Worm (Caenorhabditis elegans) whole organism, L3 larva: ENCODE measurements around the gene C15H9.9.
A peak's percentile ranks its signal among the peaks of the same experiment; 100 is the strongest.

Experiments
- R02D3.7 ChIP-seq: fragments of 150-350 bp; optimal IDR thresholded peaks from 2 replicates; lab custom pipeline; 2014; ENCODE audit warnings: missing biosample characterization, missing genetic modification characterization
- ZK546.5 ChIP-seq: sonication (generic microtip); optimal IDR thresholded peaks from 2 replicates; lab custom pipeline; 2017; ENCODE audit warnings: missing biosample characterization, missing genetic modification characterization
- aly-2 ChIP-seq: fragments of 150-350 bp; optimal IDR thresholded peaks from 2 replicates; lab custom pipeline; 2014; ENCODE audit warnings: missing biosample characterization, missing genetic modification characterization
- ama-1 ChIP-seq: fragments of 150-350 bp; optimal IDR thresholded peaks from 2 replicates; lab custom pipeline; 2018
- ceh-28 ChIP-seq: fragments of 150-350 bp; optimal IDR thresholded peaks from 2 replicates; lab custom pipeline; 2014; ENCODE audit warnings: missing biosample characterization, missing genetic modification reagents, missing genetic modification characterization
- ceh-82 ChIP-seq: fragments of 150-350 bp; optimal IDR thresholded peaks from 2 replicates; lab custom pipeline; 2014; ENCODE audit warnings: missing biosample characterization, missing genetic modification characterization
- ceh-9 ChIP-seq: sonication (generic microtip); optimal IDR thresholded peaks from 2 replicates; lab custom pipeline; 2018; ENCODE audit warnings: missing biosample characterization, missing genetic modification characterization
- daf-12 ChIP-seq: fragments of 150-350 bp; optimal IDR thresholded peaks from 2 replicates; lab custom pipeline; 2014; ENCODE audit warnings: missing biosample characterization, missing genetic modification reagents, missing genetic modification characterization
- egl-5 ChIP-seq: fragments of 150-350 bp; optimal IDR thresholded peaks from 2 replicates; lab custom pipeline; 2017; ENCODE audit warnings: missing biosample characterization, missing genetic modification reagents, missing genetic modification characterization, inconsistent platforms
- elt-1 ChIP-seq: fragments of 150-350 bp; optimal IDR thresholded peaks from 2 replicates; lab custom pipeline; 2014; ENCODE audit warnings: missing biosample characterization, missing genetic modification characterization
- elt-2 ChIP-seq: sonication (generic microtip); optimal IDR thresholded peaks from 2 replicates; lab custom pipeline; 2016; ENCODE audit warnings: missing genetic modification reagents, mild to moderate bottlenecking, missing genetic modification characterization, missing compliant biosample characterization
- hmg-11 ChIP-seq: sonication (generic microtip); optimal IDR thresholded peaks from 2 replicates; lab custom pipeline; 2016; ENCODE audit warnings: missing genetic modification characterization, missing compliant biosample characterization
- jun-1 ChIP-seq: fragments of 150-350 bp; optimal IDR thresholded peaks from 2 replicates; lab custom pipeline; 2014; ENCODE audit warnings: missing biosample characterization, missing genetic modification reagents, missing genetic modification characterization
- lin-15B ChIP-seq: fragments of 150-350 bp; optimal IDR thresholded peaks from 2 replicates; lab custom pipeline; 2014; ENCODE audit warnings: missing biosample characterization, missing genetic modification characterization
- lin-39 ChIP-seq: fragments of 150-350 bp; optimal IDR thresholded peaks from 2 replicates; lab custom pipeline; 2018; ENCODE audit warnings: missing biosample characterization, missing genetic modification reagents, missing genetic modification characterization
- lsy-12 ChIP-seq: sonication (generic microtip); optimal IDR thresholded peaks from 2 replicates; lab custom pipeline; 2016; ENCODE audit warnings: mild to moderate bottlenecking, missing genetic modification characterization, missing compliant biosample characterization
- mdl-1 ChIP-seq: fragments of 150-350 bp; optimal IDR thresholded peaks from 2 replicates; lab custom pipeline; 2014; ENCODE audit warnings: missing biosample characterization, missing genetic modification characterization
- nfya-1 ChIP-seq: sonication (generic microtip); optimal IDR thresholded peaks from 2 replicates; lab custom pipeline; 2017; ENCODE audit warnings: missing genetic modification characterization, mild to moderate bottlenecking, missing compliant biosample characterization, antibody characterized with exemption, moderate library complexity; ENCODE audit not compliant: insufficient read depth
- nhr-11 ChIP-seq: fragments of 150-350 bp; optimal IDR thresholded peaks from 2 replicates; lab custom pipeline; 2014; ENCODE audit warnings: missing biosample characterization, missing genetic modification characterization
- nhr-23 ChIP-seq: fragments of 150-350 bp; optimal IDR thresholded peaks from 2 replicates; lab custom pipeline; 2014; ENCODE audit warnings: missing biosample characterization, missing genetic modification reagents, missing genetic modification characterization
- nhr-237 ChIP-seq: fragments of 150-350 bp; optimal IDR thresholded peaks from 2 replicates; lab custom pipeline; 2014; ENCODE audit warnings: missing biosample characterization, missing genetic modification characterization
- nhr-25 ChIP-seq: sonication (generic microtip); optimal IDR thresholded peaks from 2 replicates; lab custom pipeline; 2017; ENCODE audit warnings: missing biosample characterization, missing genetic modification characterization
- nhr-28 ChIP-seq: fragments of 150-350 bp; optimal IDR thresholded peaks from 2 replicates; lab custom pipeline; 2014; ENCODE audit warnings: missing biosample characterization, missing genetic modification characterization
- nhr-43 ChIP-seq: sonication (generic microtip); optimal IDR thresholded peaks from 2 replicates; lab custom pipeline; 2016; ENCODE audit warnings: mild to moderate bottlenecking, missing genetic modification characterization, missing compliant biosample characterization; ENCODE audit not compliant: poor library complexity, severe bottlenecking
- nhr-67 ChIP-seq: fragments of 150-350 bp; optimal IDR thresholded peaks from 2 replicates; lab custom pipeline; 2014; ENCODE audit warnings: missing biosample characterization, missing genetic modification characterization
- nhr-76 ChIP-seq: fragments of 150-350 bp; sonication (generic microtip); optimal IDR thresholded peaks from 5 replicates; lab custom pipeline; 2014; ENCODE audit warnings: missing biosample characterization, missing genetic modification characterization
- nhr-77 ChIP-seq: fragments of 150-350 bp; optimal IDR thresholded peaks from 2 replicates; lab custom pipeline; 2014; ENCODE audit warnings: missing biosample characterization, missing genetic modification characterization
- pha-4 ChIP-seq: fragments of 150-350 bp; optimal IDR thresholded peaks from 2 replicates; lab custom pipeline; 2014; ENCODE audit warnings: missing biosample characterization, missing genetic modification reagents, missing genetic modification characterization
- pqm-1 ChIP-seq: fragments of 150-350 bp; optimal IDR thresholded peaks from 2 replicates; lab custom pipeline; 2017; ENCODE audit warnings: missing biosample characterization, missing genetic modification characterization, inconsistent platforms
- skn-1 ChIP-seq: fragments of 150-350 bp; optimal IDR thresholded peaks from 2 replicates; lab custom pipeline; 2014; ENCODE audit warnings: missing biosample characterization, missing genetic modification characterization
- tbx-2 ChIP-seq: sonication (generic microtip); optimal IDR thresholded peaks from 2 replicates; lab custom pipeline; 2016; ENCODE audit warnings: mild to moderate bottlenecking, missing genetic modification characterization, missing compliant biosample characterization
- unc-39 ChIP-seq: sonication (generic microtip); optimal IDR thresholded peaks from 4 replicates; lab custom pipeline; 2017; ENCODE audit warnings: missing biosample characterization, missing genetic modification characterization
- unc-62 ChIP-seq: fragments of 150-350 bp; sonication (generic microtip); optimal IDR thresholded peaks from 4 replicates; lab custom pipeline; 2014; ENCODE audit warnings: missing biosample characterization, missing genetic modification reagents, missing genetic modification characterization
- ztf-11 ChIP-seq: fragments of 150-350 bp; optimal IDR thresholded peaks from 2 replicates; lab custom pipeline; 2014; ENCODE audit warnings: missing biosample characterization, missing genetic modification characterization
- ztf-4 ChIP-seq: fragments of 150-350 bp; optimal IDR thresholded peaks from 2 replicates; lab custom pipeline; 2014; ENCODE audit warnings: missing biosample characterization, missing genetic modification characterization

Gene C15H9.9

ce11 chrX:6107962-6108361 is 20.1 kb downstream of the C15H9.9 start:
- TF ChIP-seq egl-5 (tag; lab: Kevin White, UChicago) (no peak), unc-39 (tag; lab: Kevin White, UChicago) (no peak), nhr-11 (tag; lab: Kevin White, UChicago) (no peak), ztf-4 (tag; lab: Kevin White, UChicago) (no peak), aly-2 (tag; lab: Kevin White, UChicago) (no peak), nhr-237 (tag; lab: Kevin White, UChicago) (no peak), lin-39 (no peak), elt-1 (no peak), pqm-1 (no peak), tbx-2 (tag; lab: Kevin White, UChicago) (no peak), nhr-77 (no peak), nhr-23 (tag; lab: Kevin White, UChicago) (no peak), nhr-43 (tag; lab: Kevin White, UChicago) (no peak), ceh-28 (tag; lab: Kevin White, UChicago) (no peak)

- TF ChIP-seq nhr-76 = no peak
- TF ChIP-seq unc-62 = no peak
- TF ChIP-seq daf-12 = no peak
- TF ChIP-seq skn-1 = no peak
- no peak for TF ChIP-seq nhr-67 (tag; lab: Kevin White, UChicago)
- no peak for TF ChIP-seq pha-4 (tag; lab: Kevin White, UChicago)
- no peak for TF ChIP-seq ceh-28 (tag; lab: Kevin White, UChicago)
- TF ChIP-seq unc-39 (tag; lab: Kevin White, UChicago) = no peak
- TF ChIP-seq nhr-28 (tag; lab: Kevin White, UChicago) = no peak
- no peak for TF ChIP-seq nhr-11 (tag; lab: Kevin White, UChicago)
- TF ChIP-seq lsy-12 (tag; lab: Kevin White, UChicago) = no peak
- TF ChIP-seq ama-1 (lab: Kevin White, UChicago) = no peak
- no peak for TF ChIP-seq R02D3.7
- TF ChIP-seq nfya-1 (tag; lab: Kevin White, UChicago) = no peak
- no peak for TF ChIP-seq hmg-11 (tag; lab: Kevin White, UChicago)
- TF ChIP-seq ztf-11 = no peak
- TF ChIP-seq mdl-1 = no peak
- TF ChIP-seq aly-2 (tag; lab: Kevin White, UChicago) = no peak
These were observed 24.8 kb downstream of the C15H9.9 start, which contains the start of gene C15H9.11 for ce11 chrX:6103297-6103696. C15H9.11 (minus strand) TSS chrX:6103397.

ce11 chrX:6100395-6101099 is 27.5 kb downstream of the C15H9.9 start:
- TF ChIP-seq tbx-2 (tag; lab: Kevin White, UChicago) (no peak), elt-2 (peak; percentile 53), egl-5 (tag; lab: Kevin White, UChicago) (no peak), nhr-28 (tag; lab: Kevin White, UChicago) (no peak), ceh-9 (no peak), hmg-11 (tag; lab: Kevin White, UChicago) (no peak), unc-62 (no peak), nhr-237 (tag; lab: Kevin White, UChicago) (no peak), nfya-1 (tag; lab: Kevin White, UChicago) (no peak), unc-39 (tag; lab: Kevin White, UChicago) (no peak), mdl-1 (no peak), pqm-1 (peak; percentile 61), aly-2 (tag; lab: Kevin White, UChicago) (no peak), nhr-25 (tag; lab: Kevin White, UChicago) (no peak)

- TF ChIP-seq aly-2 (tag; lab: Kevin White, UChicago) (no peak), nhr-25 (tag; lab: Kevin White, UChicago) (no peak), lsy-12 (tag; lab: Kevin White, UChicago) (no peak), egl-5 (tag; lab: Kevin White, UChicago) (no peak), elt-2 (peak; percentile 85), pqm-1 (peak; percentile 78), nhr-11 (tag; lab: Kevin White, UChicago) (no peak), tbx-2 (tag; lab: Kevin White, UChicago) (no peak), lin-15B (tag; lab: Kevin White, UChicago) (no peak), nfya-1 (tag; lab: Kevin White, UChicago) (no peak), skn-1 (no peak), ZK546.5 (tag; lab: Kevin White, UChicago) (no peak), jun-1 (tag; lab: Kevin White, UChicago) (no peak), pha-4 (tag; lab: Kevin White, UChicago) (peak; percentile 77), ama-1 (lab: Kevin White, UChicago) (no peak), ztf-4 (tag; lab: Kevin White, UChicago) (no peak), nhr-43 (tag; lab: Kevin White, UChicago) (no peak), ceh-82 (tag; lab: Kevin White, UChicago) (no peak), unc-62 (no peak), nhr-77 (no peak), nhr-237 (tag; lab: Kevin White, UChicago) (no peak)
These were observed 29.7 kb downstream of the C15H9.9 start for ce11 chrX:6098420-6098819.
